Worm (Caenorhabditis elegans) whole organism, mixed stage, embryonic: ENCODE data around the gene gmeb-2.

ENCODE experiments used
- bed-3 ChIP-seq: fragments of 200-800 bp; sonication (Bioruptor generic); optimal IDR thresholded peaks from 3 replicates; lab custom pipeline; 2018; ENCODE audit warnings: mild to moderate bottlenecking, missing genetic modification characterization, moderate library complexity, missing compliant biosample characterization
- blmp-1 ChIP-seq: fragments of 150-350 bp; optimal IDR thresholded peaks from 2 replicates; lab custom pipeline; 2014; ENCODE audit warnings: missing biosample characterization, missing genetic modification characterization
- ceh-39 ChIP-seq: fragments of 150-350 bp; optimal IDR thresholded peaks from 2 replicates; lab custom pipeline; 2014; ENCODE audit warnings: missing biosample characterization, missing genetic modification characterization
- ceh-43 ChIP-seq: fragments of 200-800 bp; sonication (Bioruptor generic); optimal IDR thresholded peaks from 2 replicates; lab custom pipeline; 2018; ENCODE audit warnings: mild to moderate bottlenecking, missing genetic modification characterization, moderate library complexity, missing compliant biosample characterization
- cnd-1 ChIP-seq: fragments of 200-800 bp; sonication (Bioruptor generic); optimal IDR thresholded peaks from 2 replicates; lab custom pipeline; 2018; ENCODE audit warnings: mild to moderate bottlenecking, missing genetic modification characterization, missing compliant biosample characterization
- drap-1 ChIP-seq: fragments of 200-800 bp; sonication (Bioruptor generic); optimal IDR thresholded peaks from 3 replicates; lab custom pipeline; 2018; ENCODE audit warnings: mild to moderate bottlenecking, missing genetic modification characterization, missing compliant biosample characterization
- elt-1 ChIP-seq: sonication (generic microtip); optimal IDR thresholded peaks from 2 replicates; lab custom pipeline; 2017; ENCODE audit warnings: missing genetic modification characterization, mild to moderate bottlenecking, missing compliant biosample characterization, antibody characterized with exemption, moderate library complexity, borderline replicate concordance; ENCODE audit not compliant: insufficient read depth
- elt-3 ChIP-seq: fragments of 150-350 bp; optimal IDR thresholded peaks from 2 replicates; lab custom pipeline; 2014; ENCODE audit warnings: missing biosample characterization, missing genetic modification characterization
- flh-1 ChIP-seq: fragments of 200-800 bp; sonication (Bioruptor generic); optimal IDR thresholded peaks from 2 replicates; lab custom pipeline; 2018; ENCODE audit warnings: mild to moderate bottlenecking, missing genetic modification characterization, moderate library complexity, missing compliant biosample characterization
- ham-2 ChIP-seq: fragments of 200-800 bp; sonication (Bioruptor generic); optimal IDR thresholded peaks from 2 replicates; lab custom pipeline; 2018; ENCODE audit warnings: mild to moderate bottlenecking, missing genetic modification characterization, missing compliant biosample characterization
- hlh-1 ChIP-seq: fragments of 150-350 bp; optimal IDR thresholded peaks from 2 replicates; lab custom pipeline; 2014; ENCODE audit warnings: missing biosample characterization, missing genetic modification reagents, missing genetic modification characterization
- lin-13 ChIP-seq: fragments of 150-350 bp; optimal IDR thresholded peaks from 2 replicates; lab custom pipeline; 2014; ENCODE audit warnings: missing biosample characterization, missing genetic modification characterization
- lin-32 ChIP-seq: fragments of 200-800 bp; sonication (Bioruptor generic); optimal IDR thresholded peaks from 2 replicates; lab custom pipeline; 2018; ENCODE audit warnings: mild to moderate bottlenecking, missing genetic modification characterization, missing compliant biosample characterization
- lsy-2 ChIP-seq: fragments of 150-350 bp; optimal IDR thresholded peaks from 2 replicates; lab custom pipeline; 2014; ENCODE audit warnings: missing biosample characterization, missing genetic modification characterization
- mab-5 ChIP-seq: fragments of 150-350 bp; optimal IDR thresholded peaks from 2 replicates; lab custom pipeline; 2014; ENCODE audit warnings: missing biosample characterization, missing genetic modification characterization
- nhr-12 ChIP-seq: fragments of 150-350 bp; optimal IDR thresholded peaks from 2 replicates; lab custom pipeline; 2014; ENCODE audit warnings: missing biosample characterization, missing genetic modification characterization
- nhr-2 ChIP-seq: fragments of 150-350 bp; optimal IDR thresholded peaks from 2 replicates; lab custom pipeline; 2014; ENCODE audit warnings: missing biosample characterization, missing genetic modification characterization
- nhr-237 ChIP-seq: fragments of 150-350 bp; optimal IDR thresholded peaks from 2 replicates; lab custom pipeline; 2014; ENCODE audit warnings: missing biosample characterization, missing genetic modification characterization
- nhr-28 ChIP-seq: fragments of 150-350 bp; optimal IDR thresholded peaks from 2 replicates; lab custom pipeline; 2014; ENCODE audit warnings: missing biosample characterization, missing genetic modification characterization
- nhr-76 ChIP-seq: sonication (generic microtip); optimal IDR thresholded peaks from 2 replicates; lab custom pipeline; 2017; ENCODE audit warnings: missing biosample characterization, missing genetic modification characterization
- pha-4 ChIP-seq: fragments of 150-350 bp; optimal IDR thresholded peaks from 2 replicates; lab custom pipeline; 2018; ENCODE audit warnings: missing biosample characterization, missing genetic modification reagents, missing genetic modification characterization
- sem-2 ChIP-seq: fragments of 200-800 bp; sonication (Bioruptor generic); optimal IDR thresholded peaks from 2 replicates; lab custom pipeline; 2018; ENCODE audit warnings: mild to moderate bottlenecking, missing genetic modification characterization, missing compliant biosample characterization
- sptf-1 ChIP-seq: sonication (generic microtip); optimal IDR thresholded peaks from 2 replicates; lab custom pipeline; 2017; ENCODE audit warnings: mild to moderate bottlenecking, missing genetic modification characterization, moderate library complexity, missing compliant biosample characterization
- tbx-8 ChIP-seq: fragments of 200-800 bp; sonication (Bioruptor generic); optimal IDR thresholded peaks from 2 replicates; lab custom pipeline; 2018; ENCODE audit warnings: mild to moderate bottlenecking, missing genetic modification characterization, moderate library complexity, missing compliant biosample characterization
- unc-120 ChIP-seq: sonication (generic microtip); optimal IDR thresholded peaks from 2 replicates; lab custom pipeline; 2017; ENCODE audit warnings: missing genetic modification characterization, missing compliant biosample characterization; ENCODE audit not compliant: poor library complexity, severe bottlenecking
- unc-39 ChIP-seq: fragments of 150-350 bp; optimal IDR thresholded peaks from 2 replicates; lab custom pipeline; 2014; ENCODE audit warnings: missing biosample characterization, missing genetic modification characterization
- unc-62 ChIP-seq: fragments of 150-350 bp; optimal IDR thresholded peaks from 2 replicates; lab custom pipeline; 2014; ENCODE audit warnings: missing biosample characterization, missing genetic modification reagents, missing genetic modification characterization
- ztf-11 ChIP-seq: fragments of 150-350 bp; optimal IDR thresholded peaks from 2 replicates; lab custom pipeline; 2014; ENCODE audit warnings: missing biosample characterization, missing genetic modification characterization

gmeb-2 gene

ce11 chrX:15917000-15917399 lies 38.1 kb downstream of the gmeb-2 start, which contains the start of the genes F31B9.4 and F31B9.2:
F31B9.4 (minus strand) TSS chrX:15917100.
F31B9.2 (plus strand) TSS chrX:15917367.
- TF ChIP-seq cnd-1 (tag; lab: Kevin White, UChicago) (no peak), lin-13 (tag; lab: Kevin White, UChicago) (no peak), nhr-76 (tag; lab: Kevin White, UChicago) (no peak), unc-120 (tag; lab: Kevin White, UChicago) (no peak), flh-1 (GFP tag; lab: Kevin White, UChicago) (no peak), lin-32 (GFP tag; lab: Kevin White, UChicago) (no peak), nhr-28 (tag; lab: Kevin White, UChicago) (no peak), hlh-1 (tag; lab: Kevin White, UChicago) (no peak)
- TF ChIP-seq, all 35 proteins: peak for 0

- TF ChIP-seq nhr-12 (tag; lab: Kevin White, UChicago), result no peak
- TF ChIP-seq lin-32 (GFP tag; lab: Kevin White, UChicago), result no peak
- TF ChIP-seq unc-39 (tag; lab: Kevin White, UChicago), result no peak
- TF ChIP-seq mab-5 (tag; lab: Kevin White, UChicago), result no peak
- no peak for TF ChIP-seq sptf-1 (tag; lab: Kevin White, UChicago)
- TF ChIP-seq ceh-39, result no peak
- TF ChIP-seq bed-3 (GFP tag; lab: Kevin White, UChicago), result no peak
- no peak for TF ChIP-seq elt-1 (tag; lab: Kevin White, UChicago)
- TF ChIP-seq unc-62, result no peak
- TF ChIP-seq lsy-2 (tag; lab: Kevin White, UChicago), result no peak
- TF ChIP-seq ztf-11 (tag; lab: Kevin White, UChicago), result no peak
- no peak for TF ChIP-seq drap-1
- TF ChIP-seq hlh-1 (tag; lab: Kevin White, UChicago), result no peak
- no peak for TF ChIP-seq sem-2 (GFP tag; lab: Kevin White, UChicago)
Measured at ce11 chrX:15919372-15919771, 40.5 kb downstream of the gmeb-2 start, which contains the start of gene F31B9.7. F31B9.7 (plus strand) TSS chrX:15919672.

- TF ChIP-seq sptf-1 (tag; lab: Kevin White, UChicago), result no peak
- no peak for TF ChIP-seq nhr-2 (tag; lab: Kevin White, UChicago)
- no peak for TF ChIP-seq unc-62
- TF ChIP-seq tbx-8 (GFP tag; lab: Kevin White, UChicago), result no peak
- no peak for TF ChIP-seq ztf-11 (tag; lab: Kevin White, UChicago)
- TF ChIP-seq lin-32 (GFP tag; lab: Kevin White, UChicago), result no peak
- TF ChIP-seq blmp-1 (tag; lab: Kevin White, UChicago), result no peak
- no peak for TF ChIP-seq drap-1
- TF ChIP-seq lin-13 (tag; lab: Kevin White, UChicago), result no peak
- no peak for TF ChIP-seq sem-2 (GFP tag; lab: Kevin White, UChicago)
- no peak for TF ChIP-seq elt-1 (tag; lab: Kevin White, UChicago)
- no peak for TF ChIP-seq flh-1 (GFP tag; lab: Kevin White, UChicago)
- TF ChIP-seq nhr-237, result no peak
- no peak for TF ChIP-seq unc-39 (tag; lab: Kevin White, UChicago)
- TF ChIP-seq cnd-1 (tag; lab: Kevin White, UChicago), result no peak
- TF ChIP-seq elt-3 (tag; lab: Kevin White, UChicago), result no peak
- no peak for TF ChIP-seq nhr-28 (tag; lab: Kevin White, UChicago)
- TF ChIP-seq ham-2 (GFP tag; lab: Kevin White, UChicago), result no peak
- TF ChIP-seq lsy-2 (tag; lab: Kevin White, UChicago), result no peak
Measured at ce11 chrX:15923440-15923839, 44.6 kb downstream of the gmeb-2 start, which contains the start of gene F31B9.3. F31B9.3 (plus strand) TSS chrX:15923740.

ce11 chrX:15932859-15933258 lies 54.0 kb downstream of the gmeb-2 start:
- no peak for TF ChIP-seq unc-39 (tag; lab: Kevin White, UChicago)
- TF ChIP-seq nhr-76 (tag; lab: Kevin White, UChicago), result no peak
- TF ChIP-seq elt-1 (tag; lab: Kevin White, UChicago), result no peak
- no peak for TF ChIP-seq drap-1
- TF ChIP-seq ceh-43 (GFP tag; lab: Kevin White, UChicago), result no peak
- no peak for TF ChIP-seq pha-4 (tag; lab: Kevin White, UChicago)
- no peak for TF ChIP-seq sem-2 (GFP tag; lab: Kevin White, UChicago)
- TF ChIP-seq blmp-1 (tag; lab: Kevin White, UChicago), result no peak
- no peak for TF ChIP-seq ztf-11 (tag; lab: Kevin White, UChicago)
- TF ChIP-seq lin-32 (GFP tag; lab: Kevin White, UChicago), result no peak
